Worm (Caenorhabditis elegans) whole organism, young adult: Measurements from ENCODE around the gene Y39H10B.3.

Experiments used
- let-526 ChIP-seq: fragments of 200-800 bp; sonication (Bioruptor generic); IDR thresholded peaks from 2 replicates; pipeline ENCODE4 v1.3.6; 2022; ENCODE audit warnings: missing genetic modification reagents, missing genetic modification characterization, missing compliant biosample characterization
- pha-4 ChIP-seq: fragments of 150-350 bp; sonication (generic microtip); optimal IDR thresholded peaks from 2 replicates; lab custom pipeline; 2014; ENCODE audit warnings: missing biosample characterization, missing genetic modification reagents, missing genetic modification characterization
- snpc-4 ChIP-seq, 5 experiments: fragments of 150-350 bp in 1 of 5; sonication (generic microtip) in 4 of 5; optimal IDR thresholded peaks; 2 replicates each; lab custom pipeline; 2014 to 2018; ENCODE audit warnings: missing genetic modification characterization in 5 of 5, missing biosample characterization in 3 of 5, antibody characterized with exemption in 2 of 5, mild to moderate bottlenecking in 2 of 5, missing compliant biosample characterization in 2 of 5, missing genotype in 2 of 5, moderate library complexity in 2 of 5, missing genetic modification reagents in 1 of 5
- unc-130 ChIP-seq: sonication (generic microtip); optimal IDR thresholded peaks from 2 replicates; lab custom pipeline; 2016; ENCODE audit warnings: missing genetic modification reagents, missing genetic modification characterization, missing compliant biosample characterization
- ztf-22 ChIP-seq: fragments of 200-800 bp; sonication (Bioruptor generic); optimal IDR thresholded peaks from 2 replicates; lab custom pipeline; 2018; ENCODE audit warnings: mild to moderate bottlenecking, missing genetic modification characterization, moderate library complexity, missing compliant biosample characterization

ce11 chrV:3634293-3635016 lies 36.1 kb upstream of the Y39H10B.3 start:
- TF ChIP-seq ztf-22 (no peak), let-526 (no peak), unc-130 (GFP tag; lab: Kevin White, UChicago) (no peak), pha-4 (tag; lab: Kevin White, UChicago) (no peak), snpc-4 (GFP tag; optimal IDR thresholded peaks at IDR 0.05; lab: Kevin White, UChicago) (no peak), snpc-4 (tag; optimal IDR thresholded peaks at IDR 0.05; lab: Kevin White, UChicago) (peak in 3 of 4 experiments; percentile 55 to 75 (median 64))
